Worm (Caenorhabditis elegans) whole organism, L1 larva: ENCODE data around the gene nspg-4.

Experiments used
- ceh-82 ChIP-seq, 3 experiments: fragments of 150-350 bp in 1 of 3; sonication (generic microtip) in 2 of 3; optimal IDR thresholded peaks; 2 replicates each; lab custom pipeline; 2014 to 2017; ENCODE audit warnings: missing biosample characterization in 3 of 3, missing genetic modification characterization in 3 of 3
- ceh-88 ChIP-seq: fragments of 200-800 bp; sonication (Bioruptor generic); IDR thresholded peaks from 2 replicates; pipeline ENCODE4 v1.3.6; 2022; ENCODE audit warnings: missing genetic modification characterization, missing compliant biosample characterization
- ceh-90 ChIP-seq: sonication (generic microtip); optimal IDR thresholded peaks from 2 replicates; lab custom pipeline; 2016; ENCODE audit warnings: missing genetic modification characterization, missing compliant biosample characterization
- dpl-1 ChIP-seq, 3 experiments: fragments of 150-350 bp in 2 of 3; sonication (generic microtip) in 1 of 3; optimal IDR thresholded peaks; 2 replicates each; lab custom pipeline; 2014 to 2017; ENCODE audit warnings: missing biosample characterization in 3 of 3, missing genetic modification characterization in 3 of 3, missing genetic modification reagents in 3 of 3
- elt-3 ChIP-seq, 6 experiments: fragments of 150-350 bp in 1 of 6; sonication (generic microtip); optimal IDR thresholded peaks; 2 replicates each; lab custom pipeline; 2017 to 2018; ENCODE audit warnings: missing biosample characterization in 6 of 6, missing genetic modification characterization in 6 of 6, inconsistent platforms in 1 of 6
- fos-1 ChIP-seq: fragments of 150-350 bp; optimal IDR thresholded peaks from 2 replicates; lab custom pipeline; 2014; ENCODE audit warnings: missing biosample characterization, missing genetic modification characterization
- isw-1 ChIP-seq: fragments of 200-800 bp; sonication (Bioruptor generic); IDR thresholded peaks from 2 replicates; pipeline ENCODE4 v1.3.6; 2022; ENCODE audit warnings: missing genetic modification characterization, missing compliant biosample characterization
- lin-14 ChIP-seq: fragments of 200-800 bp; sonication (Bioruptor generic); optimal IDR thresholded peaks from 2 replicates; lab custom pipeline; 2018; ENCODE audit warnings: mild to moderate bottlenecking, missing genetic modification characterization, moderate library complexity, missing compliant biosample characterization
- lin-39 ChIP-seq: fragments of 150-350 bp; optimal IDR thresholded peaks from 2 replicates; lab custom pipeline; 2014; ENCODE audit warnings: missing biosample characterization, missing genetic modification reagents, missing genetic modification characterization
- lir-3 ChIP-seq: sonication (generic microtip); optimal IDR thresholded peaks from 2 replicates; lab custom pipeline; 2016; ENCODE audit warnings: mild to moderate bottlenecking, missing genetic modification characterization, moderate library complexity, missing compliant biosample characterization; ENCODE audit not compliant: poor library complexity
- lsy-2 ChIP-seq, 2 experiments: fragments of 150-350 bp; optimal IDR thresholded peaks; 2 replicates each; lab custom pipeline; 2014; ENCODE audit warnings: missing biosample characterization in 2 of 2, missing genetic modification characterization in 2 of 2
- nhr-84 ChIP-seq: sonication (generic microtip); optimal IDR thresholded peaks from 2 replicates; lab custom pipeline; 2017; ENCODE audit warnings: missing biosample characterization, missing genetic modification characterization
- sptf-1 ChIP-seq: fragments of 150-350 bp; optimal IDR thresholded peaks from 2 replicates; lab custom pipeline; 2014; ENCODE audit warnings: missing biosample characterization, missing genetic modification characterization
- ztf-4 ChIP-seq: fragments of 150-350 bp; optimal IDR thresholded peaks from 2 replicates; lab custom pipeline; 2014; ENCODE audit warnings: missing biosample characterization, missing genetic modification characterization

- TF ChIP-seq isw-1 (GFP tag; lab: Robert Waterston, UW) (no peak), lsy-2 (tag; optimal IDR thresholded peaks at IDR 0.05; lab: Kevin White, UChicago) (no peak), dpl-1 (GFP tag; optimal IDR thresholded peaks at IDR 0.05; lab: Kevin White, UChicago) (no peak), ceh-88 (GFP tag; lab: Robert Waterston, UW) (no peak), lir-3 (tag; lab: Kevin White, UChicago) (no peak), sptf-1 (tag; lab: Kevin White, UChicago) (no peak), ceh-82 (tag; optimal IDR thresholded peaks at IDR 0.05; lab: Kevin White, UChicago) (no peak), ztf-4 (tag; lab: Kevin White, UChicago) (no peak), lin-39 (tag; lab: Kevin White, UChicago) (no peak), ceh-90 (tag; lab: Kevin White, UChicago) (no peak), elt-3 (tag; optimal IDR thresholded peaks at IDR 0.05; lab: Kevin White, UChicago) (no peak), nhr-84 (tag; lab: Kevin White, UChicago) (no peak), fos-1 (tag; lab: Kevin White, UChicago) (no peak), lin-14 (GFP tag; lab: Kevin White, UChicago) (no peak)
Observed at ce11 chrX:3393562-3393961, 43.4 kb upstream of the nspg-4 start, which contains the start of gene slcf-2.
